Fruit fly (Drosophila melanogaster): ENCODE data around the gene AstCC.
A peak's percentile ranks its signal among the peaks of the same experiment; 100 is the strongest.

The AstCC gene

dm6 chr2L:11065932-11066823 lies 18.9 kb downstream of the AstCC start:
- TF ChIP-seq psq (optimal IDR thresholded peaks at IDR 0.05) = no peak
- no peak for TF ChIP-seq Sin3A (optimal IDR thresholded peaks at IDR 0.05)
- no peak for TF ChIP-seq insv (optimal IDR thresholded peaks at IDR 0.05)
- TF ChIP-seq Myc (optimal IDR thresholded peaks at IDR 0.05) = no peak
- no peak for TF ChIP-seq ttk (optimal IDR thresholded peaks at IDR 0.05)
- TF ChIP-seq h (optimal IDR thresholded peaks at IDR 0.05) = no peak

dm6 chr2L:11065106-11065878 lies 19.7 kb downstream of the AstCC start:
- no peak for TF ChIP-seq insv (optimal IDR thresholded peaks at IDR 0.05)

dm6 chr2L:11061155-11061554 lies 23.9 kb downstream of the AstCC start:
- TF ChIP-seq Myc (optimal IDR thresholded peaks at IDR 0.05) = no peak
- TF ChIP-seq psq (optimal IDR thresholded peaks at IDR 0.05) = no peak
- no peak for TF ChIP-seq Sin3A (optimal IDR thresholded peaks at IDR 0.05)
- TF ChIP-seq insv (optimal IDR thresholded peaks at IDR 0.05) = no peak
- no peak for TF ChIP-seq ttk (optimal IDR thresholded peaks at IDR 0.05)

dm6 chr2L:11059206-11059605 lies 25.8 kb downstream of the AstCC start:
- no peak for TF ChIP-seq psq (optimal IDR thresholded peaks at IDR 0.05)
- TF ChIP-seq ttk (optimal IDR thresholded peaks at IDR 0.05) = no peak
- no peak for TF ChIP-seq Sin3A (optimal IDR thresholded peaks at IDR 0.05)
- no peak for TF ChIP-seq h (optimal IDR thresholded peaks at IDR 0.05)

dm6 chr2L:11058111-11058665 lies 26.8 kb downstream of the AstCC start:
- TF ChIP-seq Myc (optimal IDR thresholded peaks at IDR 0.05) = no peak
- TF ChIP-seq h (optimal IDR thresholded peaks at IDR 0.05) = no peak
- TF ChIP-seq insv (optimal IDR thresholded peaks at IDR 0.05) = no peak
- no peak for TF ChIP-seq psq (optimal IDR thresholded peaks at IDR 0.05)
- no peak for TF ChIP-seq ttk (optimal IDR thresholded peaks at IDR 0.05)
- no peak for TF ChIP-seq Sin3A (optimal IDR thresholded peaks at IDR 0.05)

dm6 chr2L:11057333-11058110 lies 27.5 kb downstream of the AstCC start:
- TF ChIP-seq psq (optimal IDR thresholded peaks at IDR 0.05) = no peak
- TF ChIP-seq insv (optimal IDR thresholded peaks at IDR 0.05) = no peak
- no peak for TF ChIP-seq Sin3A (optimal IDR thresholded peaks at IDR 0.05)
- no peak for TF ChIP-seq h (optimal IDR thresholded peaks at IDR 0.05)
- no peak for TF ChIP-seq ttk (optimal IDR thresholded peaks at IDR 0.05)
- TF ChIP-seq Myc (optimal IDR thresholded peaks at IDR 0.05) = no peak

- no peak for TF ChIP-seq insv (optimal IDR thresholded peaks at IDR 0.05)
- TF ChIP-seq psq (optimal IDR thresholded peaks at IDR 0.05) = no peak
- no peak for TF ChIP-seq h (optimal IDR thresholded peaks at IDR 0.05)
- TF ChIP-seq Myc (optimal IDR thresholded peaks at IDR 0.05) = no peak
- no peak for TF ChIP-seq Sin3A (optimal IDR thresholded peaks at IDR 0.05)
- TF ChIP-seq ttk (optimal IDR thresholded peaks at IDR 0.05) = no peak
Measured at dm6 chr2L:11056791-11057332, 28.2 kb downstream of the AstCC start.

- TF ChIP-seq insv (optimal IDR thresholded peaks at IDR 0.05) (peak; percentile 29), h (optimal IDR thresholded peaks at IDR 0.05) (no peak)
Measured at dm6 chr2L:11053018-11053807, 31.8 kb downstream of the AstCC start.

- TF ChIP-seq Sin3A (optimal IDR thresholded peaks at IDR 0.05) (no peak), insv (optimal IDR thresholded peaks at IDR 0.05) (no peak), psq (optimal IDR thresholded peaks at IDR 0.05) (no peak), Myc (optimal IDR thresholded peaks at IDR 0.05) (no peak), ttk (optimal IDR thresholded peaks at IDR 0.05) (no peak), h (optimal IDR thresholded peaks at IDR 0.05) (no peak)
Measured at dm6 chr2L:11052493-11052788, 32.6 kb downstream of the AstCC start.

dm6 chr2L:11051644-11052492 lies 33.2 kb downstream of the AstCC start:
- TF ChIP-seq insv (optimal IDR thresholded peaks at IDR 0.05) = no peak
- no peak for TF ChIP-seq psq (optimal IDR thresholded peaks at IDR 0.05)

dm6 chr2L:11049723-11050122 lies 35.3 kb downstream of the AstCC start:
- TF ChIP-seq psq (optimal IDR thresholded peaks at IDR 0.05) = no peak
- TF ChIP-seq h (optimal IDR thresholded peaks at IDR 0.05) = no peak
- no peak for TF ChIP-seq ttk (optimal IDR thresholded peaks at IDR 0.05)
- no peak for TF ChIP-seq Myc (optimal IDR thresholded peaks at IDR 0.05)
- no peak for TF ChIP-seq insv (optimal IDR thresholded peaks at IDR 0.05)
- no peak for TF ChIP-seq Sin3A (optimal IDR thresholded peaks at IDR 0.05)
